Worm (Caenorhabditis elegans) whole organism, late embryonic: ENCODE measurements around the gene Y66D12A.24.

Experiments used
- ahr-1 ChIP-seq: sonication (generic microtip); optimal IDR thresholded peaks from 2 replicates; lab custom pipeline; 2016; ENCODE audit warnings: missing genetic modification characterization, missing compliant biosample characterization
- ama-1 ChIP-seq: fragments of 150-350 bp; optimal IDR thresholded peaks from 2 replicates; lab custom pipeline; 2014
- ceh-2 ChIP-seq: sonication (generic microtip); optimal IDR thresholded peaks from 2 replicates; lab custom pipeline; 2016; ENCODE audit warnings: missing genotype, missing genetic modification characterization, missing compliant biosample characterization
- hlh-8 ChIP-seq: sonication (generic microtip); optimal IDR thresholded peaks from 2 replicates; lab custom pipeline; 2016; ENCODE audit warnings: missing genotype, missing genetic modification characterization, missing compliant biosample characterization
- madf-2 ChIP-seq: sonication (generic microtip); optimal IDR thresholded peaks from 2 replicates; lab custom pipeline; 2017; ENCODE audit warnings: missing genetic modification characterization, missing compliant biosample characterization
- nhr-11 ChIP-seq: fragments of 150-350 bp; optimal IDR thresholded peaks from 2 replicates; lab custom pipeline; 2014; ENCODE audit warnings: missing biosample characterization, missing genetic modification characterization
- pag-3 ChIP-seq: sonication (generic microtip); optimal IDR thresholded peaks from 2 replicates; lab custom pipeline; 2016; ENCODE audit warnings: missing compliant biosample characterization, missing genetic modification characterization, borderline replicate concordance
- pha-2 ChIP-seq: sonication (generic microtip); optimal IDR thresholded peaks from 2 replicates; lab custom pipeline; 2017; ENCODE audit warnings: mild to moderate bottlenecking, missing genetic modification characterization, missing compliant biosample characterization
- pha-4 ChIP-seq: fragments of 150-350 bp; optimal IDR thresholded peaks from 2 replicates; lab custom pipeline; 2018; ENCODE audit warnings: missing biosample characterization, missing genetic modification reagents, missing genetic modification characterization
- sox-4 ChIP-seq: sonication (generic microtip); optimal IDR thresholded peaks from 2 replicates; lab custom pipeline; 2017; ENCODE audit warnings: mild to moderate bottlenecking, missing genetic modification characterization, inconsistent platforms, missing compliant biosample characterization
- ttx-3 ChIP-seq: sonication (generic microtip); optimal IDR thresholded peaks from 2 replicates; lab custom pipeline; 2016; ENCODE audit warnings: missing genetic modification reagents, missing genetic modification characterization, missing compliant biosample characterization
- unc-55 ChIP-seq: sonication (generic microtip); optimal IDR thresholded peaks from 2 replicates; lab custom pipeline; 2017; ENCODE audit warnings: missing biosample characterization, missing genetic modification reagents, missing genetic modification characterization

DNA sequence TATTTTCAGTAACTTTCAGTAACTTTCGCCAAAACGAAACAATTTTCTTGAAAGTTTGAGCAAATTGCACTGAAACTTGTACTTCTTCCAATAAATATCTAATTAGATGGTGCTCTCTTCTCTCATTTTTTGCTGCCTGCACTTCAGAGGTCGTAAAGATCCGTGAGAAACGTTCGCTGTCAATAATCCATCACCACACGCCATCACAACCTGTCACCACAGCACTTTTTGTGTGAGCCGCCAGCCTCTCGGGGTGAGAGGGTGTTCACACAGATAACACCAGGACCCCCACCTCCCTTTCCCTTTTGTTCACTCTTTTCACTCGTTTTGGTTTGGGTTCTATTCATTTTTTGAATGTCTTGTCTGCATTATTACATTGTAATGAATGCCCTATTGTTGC lies 44.1 kb upstream of the Y66D12A.24 start:
- no peak for TF ChIP-seq ttx-3 (tag; lab: Kevin White, UChicago)
- TF ChIP-seq ama-1 (lab: Kevin White, UChicago): no peak
- TF ChIP-seq ahr-1 (tag; lab: Kevin White, UChicago): no peak
- no peak for TF ChIP-seq madf-2 (tag; lab: Kevin White, UChicago)
- no peak for TF ChIP-seq sox-4 (tag; lab: Kevin White, UChicago)
- TF ChIP-seq pha-2 (tag; lab: Kevin White, UChicago): no peak
- TF ChIP-seq nhr-11 (tag; lab: Kevin White, UChicago): no peak
- no peak for TF ChIP-seq pha-4
- no peak for TF ChIP-seq ceh-2
- no peak for TF ChIP-seq pag-3 (tag; lab: Kevin White, UChicago)
- no peak for TF ChIP-seq hlh-8 (tag; lab: Kevin White, UChicago)
- TF ChIP-seq unc-55 (GFP tag; lab: Kevin White, UChicago): peak; percentile 96
